Fruit fly (Drosophila melanogaster) whole organism, embryonic: ENCODE measurements around the gene CG7289.
A peak's percentile ranks its signal among the peaks of the same experiment; 100 is the strongest.

Experiments
- Aef1 ChIP-seq: fragments of 200-800 bp; sonication (Bioruptor generic); IDR thresholded peaks from 3 replicates; pipeline ENCODE4 v1.3.6; 2022; ENCODE audit warnings: missing biosample characterization, missing genetic modification characterization
- B-H2 ChIP-seq: fragments of 200-800 bp; sonication (Bioruptor generic); optimal IDR thresholded peaks from 2 replicates; lab custom pipeline; 2018; ENCODE audit warnings: missing biosample characterization, mild to moderate bottlenecking, missing genetic modification characterization
- BtbVII ChIP-seq: fragments of 200-800 bp; sonication (Bioruptor generic); optimal IDR thresholded peaks from 3 replicates; lab custom pipeline; 2017; ENCODE audit warnings: missing biosample characterization, mild to moderate bottlenecking, missing genetic modification characterization
- CG10321 ChIP-seq: fragments of 200-800 bp; sonication (Bioruptor generic); IDR thresholded peaks from 2 replicates; pipeline ENCODE4 v1.3.6; 2022; ENCODE audit warnings: missing biosample characterization, missing genetic modification characterization
- CG10543 ChIP-seq: fragments of 200-800 bp; sonication (Bioruptor generic); optimal IDR thresholded peaks from 3 replicates; lab custom pipeline; 2017; ENCODE audit warnings: missing biosample characterization, mild to moderate bottlenecking, missing genetic modification characterization, moderate library complexity
- CG10654 ChIP-seq: fragments of 200-800 bp; sonication (Bioruptor generic); optimal IDR thresholded peaks from 2 replicates; lab custom pipeline; 2016; ENCODE audit warnings: missing biosample characterization, missing genetic modification characterization
- CG11504 ChIP-seq: fragments of 200-800 bp; sonication (Bioruptor generic); optimal IDR thresholded peaks from 3 replicates; lab custom pipeline; 2019; ENCODE audit warnings: missing biosample characterization, mild to moderate bottlenecking, missing genetic modification characterization, moderate library complexity
- CG13624 ChIP-seq: fragments of 200-800 bp; sonication (Bioruptor generic); optimal IDR thresholded peaks from 2 replicates; lab custom pipeline; 2016; ENCODE audit warnings: missing biosample characterization, missing genetic modification characterization
- CG1602 ChIP-seq: fragments of 200-800 bp; sonication (Bioruptor generic); optimal IDR thresholded peaks from 3 replicates; lab custom pipeline; 2016; ENCODE audit warnings: missing biosample characterization, missing genetic modification characterization
- CG16863 ChIP-seq: fragments of 200-800 bp; sonication (Bioruptor generic); optimal IDR thresholded peaks from 3 replicates; lab custom pipeline; 2016; ENCODE audit warnings: missing biosample characterization, missing genetic modification characterization
- CG17385 ChIP-seq: fragments of 200-800 bp; sonication (Bioruptor generic); optimal IDR thresholded peaks from 3 replicates; lab custom pipeline; 2018; ENCODE audit warnings: missing biosample characterization, mild to moderate bottlenecking, missing genetic modification characterization
- CG2199 ChIP-seq: fragments of 200-800 bp; sonication (Bioruptor generic); IDR thresholded peaks from 3 replicates; pipeline ENCODE4 v1.3.6; 2022; ENCODE audit warnings: missing biosample characterization, missing genetic modification characterization
- CG2678 ChIP-seq: fragments of 200-800 bp; sonication (Bioruptor generic); optimal IDR thresholded peaks from 3 replicates; lab custom pipeline; 2019; ENCODE audit warnings: missing biosample characterization, mild to moderate bottlenecking, missing genetic modification characterization, moderate library complexity
- CG3726 ChIP-seq: fragments of 200-800 bp; sonication (Bioruptor generic); IDR thresholded peaks from 3 replicates; pipeline ENCODE4, ENCODE4 v1.3.6; 2022; ENCODE audit warnings: missing biosample characterization, missing genetic modification characterization
- CG4328 ChIP-seq: fragments of 200-800 bp; sonication (Bioruptor generic); optimal IDR thresholded peaks from 3 replicates; lab custom pipeline; 2017; ENCODE audit warnings: missing biosample characterization, missing genetic modification reagents, missing genetic modification characterization
- CG4360 ChIP-seq: fragments of 200-800 bp; sonication (Bioruptor generic); IDR thresholded peaks from 2 replicates; pipeline ENCODE4 v1.3.6; 2022; ENCODE audit warnings: missing biosample characterization, missing genetic modification characterization
- CG5180 ChIP-seq: fragments of 200-800 bp; sonication (Bioruptor generic); optimal IDR thresholded peaks from 3 replicates; lab custom pipeline; 2017; ENCODE audit warnings: missing biosample characterization, missing genetic modification characterization, mild to moderate bottlenecking, moderate library complexity, missing genetic modification reagents
- CG6689 ChIP-seq: fragments of 200-800 bp; sonication (Bioruptor generic); IDR thresholded peaks from 2 replicates; pipeline ENCODE4 v1.3.6; 2022; ENCODE audit warnings: missing biosample characterization, missing genetic modification characterization
- CG6765 ChIP-seq: fragments of 200-800 bp; sonication (Bioruptor generic); optimal IDR thresholded peaks from 3 replicates; lab custom pipeline; 2017; ENCODE audit warnings: missing biosample characterization, mild to moderate bottlenecking, missing genetic modification characterization
- CG8924 ChIP-seq: fragments of 200-800 bp; optimal IDR thresholded peaks from 3 replicates; lab custom pipeline; 2019; ENCODE audit warnings: missing biosample characterization, mild to moderate bottlenecking, missing genetic modification characterization, moderate library complexity
- CG9817 ChIP-seq: fragments of 200-800 bp; sonication (Bioruptor generic); optimal IDR thresholded peaks from 2 replicates; lab custom pipeline; 2018; ENCODE audit warnings: missing biosample characterization, mild to moderate bottlenecking, missing genetic modification characterization, moderate library complexity
- Dip3 ChIP-seq: fragments of 200-800 bp; sonication (Bioruptor generic); optimal IDR thresholded peaks from 3 replicates; lab custom pipeline; 2016; ENCODE audit warnings: missing biosample characterization, missing genetic modification characterization
- Fer1 ChIP-seq: fragments of 200-800 bp; sonication (Bioruptor generic); optimal IDR thresholded peaks from 2 replicates; lab custom pipeline; 2017; ENCODE audit warnings: missing biosample characterization, mild to moderate bottlenecking, missing genetic modification characterization
- HHEX ChIP-seq: fragments of 200-800 bp; sonication (Bioruptor generic); optimal IDR thresholded peaks from 3 replicates; lab custom pipeline; 2017; ENCODE audit warnings: missing biosample characterization, mild to moderate bottlenecking, missing genetic modification characterization, missing genetic modification reagents
- HLHmδ ChIP-seq: fragments of 200-800 bp; sonication (Bioruptor generic); optimal IDR thresholded peaks from 2 replicates; lab custom pipeline; 2018; ENCODE audit warnings: missing biosample characterization, mild to moderate bottlenecking, missing genetic modification characterization, moderate library complexity
- Hand ChIP-seq: fragments of 200-800 bp; sonication (Bioruptor generic); optimal IDR thresholded peaks from 2 replicates; lab custom pipeline; 2017; ENCODE audit warnings: mild to moderate bottlenecking, missing biosample characterization, missing genetic modification reagents, missing genetic modification characterization
- Hr51 ChIP-seq, 2 experiments: fragments of 200-800 bp; sonication (Bioruptor generic); optimal IDR thresholded peaks; 2 replicates in 1 of 2; 3 replicates in 1 of 2; lab custom pipeline; 2016 to 2018; ENCODE audit warnings: missing biosample characterization in 2 of 2, missing genetic modification characterization in 2 of 2, mild to moderate bottlenecking in 1 of 2, moderate library complexity in 1 of 2
- Mrtf ChIP-seq: fragments of 200-800 bp; sonication (Bioruptor generic); IDR thresholded peaks from 3 replicates; pipeline ENCODE4 v1.3.6; 2022; ENCODE audit warnings: missing biosample characterization, missing genetic modification characterization
- Oli ChIP-seq: fragments of 200-800 bp; sonication (Bioruptor generic); optimal IDR thresholded peaks from 2 replicates; lab custom pipeline; 2018; ENCODE audit warnings: missing biosample characterization, mild to moderate bottlenecking, missing genetic modification characterization, moderate library complexity
- Sox102F ChIP-seq: fragments of 200-800 bp; sonication (Bioruptor generic); optimal IDR thresholded peaks from 2 replicates; lab custom pipeline; 2018; ENCODE audit warnings: missing biosample characterization, mild to moderate bottlenecking, missing genetic modification characterization, moderate library complexity
- Sry-δ ChIP-seq: fragments of 200-800 bp; sonication (Bioruptor generic); optimal IDR thresholded peaks from 2 replicates; lab custom pipeline; 2016; ENCODE audit warnings: missing biosample characterization, missing genetic modification characterization
- Usf ChIP-seq: fragments of 200-800 bp; sonication (Bioruptor generic); optimal IDR thresholded peaks from 2 replicates; lab custom pipeline; 2017; ENCODE audit warnings: missing genotype, missing biosample characterization, missing genetic modification characterization
- br ChIP-seq: fragments of >200 bp; optimal IDR thresholded peaks from 2 replicates; lab custom pipeline; 2017
- cwo ChIP-seq: fragments of 200-800 bp; sonication (Bioruptor generic); optimal IDR thresholded peaks from 3 replicates; lab custom pipeline; 2017; ENCODE audit warnings: missing biosample characterization, missing genetic modification characterization, mild to moderate bottlenecking, moderate library complexity, missing genetic modification reagents
- gcm ChIP-seq: fragments of 200-800 bp; sonication (Bioruptor generic); optimal IDR thresholded peaks from 2 replicates; lab custom pipeline; 2019; ENCODE audit warnings: missing biosample characterization, mild to moderate bottlenecking, missing genetic modification characterization, moderate library complexity
- grau ChIP-seq: fragments of 200-800 bp; optimal IDR thresholded peaks from 3 replicates; lab custom pipeline; 2019; ENCODE audit warnings: missing biosample characterization, mild to moderate bottlenecking, missing genetic modification characterization, moderate library complexity
- gsb-n ChIP-seq: fragments of 200-800 bp; sonication (Bioruptor generic); optimal IDR thresholded peaks from 3 replicates; lab custom pipeline; 2018; ENCODE audit warnings: missing biosample characterization, mild to moderate bottlenecking, missing genetic modification characterization
- h ChIP-seq: fragments of >200 bp; optimal IDR thresholded peaks from 2 replicates; lab custom pipeline; 2017
- her ChIP-seq: fragments of 200-800 bp; sonication (Bioruptor generic); optimal IDR thresholded peaks from 2 replicates; lab custom pipeline; 2016; ENCODE audit warnings: missing biosample characterization, missing genetic modification characterization
- ind ChIP-seq: fragments of 200-800 bp; sonication (Bioruptor generic); optimal IDR thresholded peaks from 3 replicates; lab custom pipeline; 2016; ENCODE audit warnings: missing biosample characterization, missing genetic modification characterization
- lab ChIP-seq: fragments of 200-800 bp; sonication (Bioruptor generic); optimal IDR thresholded peaks from 3 replicates; lab custom pipeline; 2017; ENCODE audit warnings: missing biosample characterization, missing genetic modification characterization, mild to moderate bottlenecking, moderate library complexity, missing genetic modification reagents
- pan ChIP-seq, 4 experiments: fragments of >200 bp in 3 of 4; fragments of 200-800 bp in 1 of 4; sonication (Bioruptor generic) in 1 of 4; optimal IDR thresholded peaks in 3 of 4; IDR thresholded peaks in 1 of 4; 2 replicates each; pipeline versions ENCODE4 v1.3.6 to Lab custom; 2017 to 2022; ENCODE audit warnings: missing biosample characterization in 2 of 4, missing genetic modification characterization in 2 of 4, mixed read lengths in 1 of 4
- peb ChIP-seq: fragments of 200-800 bp; sonication (Bioruptor generic); IDR thresholded peaks from 2 replicates; pipeline ENCODE4 v1.3.6; 2022; ENCODE audit warnings: missing biosample characterization, missing genetic modification characterization
- salm ChIP-seq: fragments of 200-800 bp; sonication (Bioruptor generic); optimal IDR thresholded peaks from 2 replicates; lab custom pipeline; 2018; ENCODE audit warnings: missing biosample characterization, mild to moderate bottlenecking, missing genetic modification characterization
- sens ChIP-seq: fragments of 200-800 bp; sonication (Bioruptor generic); peaks from one replicate; lab custom pipeline; 2016; ENCODE audit warnings: missing biosample characterization, missing genetic modification characterization
- sim ChIP-seq: fragments of 200-800 bp; sonication (Bioruptor generic); IDR thresholded peaks from 2 replicates; pipeline ENCODE4 v1.3.6; 2022; ENCODE audit warnings: missing biosample characterization, missing genetic modification characterization
- sob ChIP-seq: fragments of 200-800 bp; sonication (Bioruptor generic); IDR thresholded peaks from 2 replicates; pipeline ENCODE4 v1.3.6; 2022; ENCODE audit warnings: missing biosample characterization, missing genetic modification characterization
- sqz ChIP-seq: fragments of 200-800 bp; sonication (Bioruptor generic); optimal IDR thresholded peaks from 3 replicates; lab custom pipeline; 2018; ENCODE audit warnings: missing biosample characterization, mild to moderate bottlenecking, missing genetic modification characterization
- unpg ChIP-seq: fragments of 200-800 bp; sonication (Bioruptor generic); optimal IDR thresholded peaks from 3 replicates; lab custom pipeline; 2018; ENCODE audit warnings: missing biosample characterization, mild to moderate bottlenecking, missing genetic modification characterization, moderate library complexity
- vfl ChIP-seq: fragments of 200-800 bp; sonication (Bioruptor generic); optimal IDR thresholded peaks from 2 replicates; lab custom pipeline; 2016; ENCODE audit warnings: missing biosample characterization, missing genetic modification characterization
- vvl ChIP-seq: fragments of 200-800 bp; sonication (Bioruptor generic); IDR thresholded peaks from 2 replicates; pipeline ENCODE4 v1.3.6; 2022; ENCODE audit warnings: missing biosample characterization, missing genetic modification characterization

CG7289 gene

DNA sequence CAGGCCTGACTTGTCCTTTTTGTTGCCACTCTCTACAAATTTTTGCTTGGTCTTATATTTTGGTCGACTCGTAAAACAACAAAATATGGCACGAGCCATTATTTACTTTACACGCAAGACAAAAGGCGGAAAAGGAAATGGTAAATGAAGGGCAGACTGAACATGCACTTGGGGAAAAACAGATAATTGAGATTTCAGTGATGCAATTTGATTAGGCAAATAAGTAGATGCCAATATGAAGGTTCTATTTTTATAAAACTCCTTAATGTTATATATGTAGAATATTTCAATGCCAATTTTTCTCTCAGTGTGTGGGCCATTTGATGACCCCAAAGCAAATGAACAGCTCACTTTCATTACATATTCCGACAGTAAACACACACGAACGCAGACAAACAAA, 33.2 kb downstream of the CG7289 start:
- TF ChIP-seq Fer1 (peak; percentile 44), CG8924 (tag; lab: Kevin White, UChicago) (peak; percentile 13), CG13624 (GFP tag; lab: Kevin White, UChicago) (no peak), sim (no peak), Aef1 (GFP tag; lab: Robert Waterston, UW) (peak; percentile 12; the same call in 1 of the 3 replicates), CG11504 (tag; lab: Kevin White, UChicago) (peak; percentile 27), lab (GFP tag; lab: Kevin White, UChicago) (peak; percentile 48), CG3726 (no peak), unpg (GFP tag; lab: Kevin White, UChicago) (no peak), CG4360 (GFP tag; lab: Robert Waterston, UW) (no peak), Oli (tag; lab: Kevin White, UChicago) (no peak), peb (GFP tag; lab: Robert Waterston, UW) (no peak), pan (optimal IDR thresholded peaks at IDR 0.05; lab: Kevin White, UChicago) (no peak), pan (GFP tag; optimal IDR thresholded peaks at IDR 0.05 in 1 of 2, IDR thresholded peaks at IDR 0.05 in 1 of 2) (peak in 1 of 2 experiments; percentile 11), gsb-n (tag; lab: Kevin White, UChicago) (no peak), CG2678 (peak; percentile 53), HHEX (GFP tag; lab: Kevin White, UChicago) (no peak), CG10321 (no peak), HLHmδ (GFP tag; lab: Kevin White, UChicago) (no peak), ind (GFP tag; lab: Kevin White, UChicago) (peak; percentile 18), vvl (GFP tag; lab: Robert Waterston, UW) (peak; percentile 22; the same call in 1 of the 2 replicates), CG17385 (GFP tag; lab: Kevin White, UChicago) (no peak), sob (GFP tag; lab: Robert Waterston, UW) (peak; percentile 24; the same call in 1 of the 2 replicates), CG10543 (peak; percentile 8), sens (GFP tag; lab: Kevin White, UChicago) (peak; percentile 55), CG16863 (GFP tag; lab: Kevin White, UChicago) (no peak), vfl (GFP tag; lab: Kevin White, UChicago) (no peak), B-H2 (GFP tag; lab: Kevin White, UChicago) (no peak), grau (tag; lab: Kevin White, UChicago) (peak; percentile 32), CG4328 (no peak), CG6689 (no peak), her (no peak), Hand (GFP tag; lab: Kevin White, UChicago) (no peak), Sry-δ (GFP tag; lab: Kevin White, UChicago) (no peak), CG6765 (peak; percentile 2), BtbVII (GFP tag; lab: Kevin White, UChicago) (peak; percentile 10), Hr51 (GFP tag; optimal IDR thresholded peaks at IDR 0.05; lab: Kevin White, UChicago) (peak in 1 of 2 experiments; percentile 21), Dip3 (peak; percentile 26), CG2199 (GFP tag; lab: Robert Waterston, UW) (no peak), Sox102F (GFP tag; lab: Kevin White, UChicago) (no peak), CG9817 (tag; lab: Kevin White, UChicago) (peak; percentile 15), Mrtf (0 out of 3 replicates have a peak, but pooled peaks have one; percentile 8), CG10654 (GFP tag; lab: Kevin White, UChicago) (no peak), gcm (GFP tag; lab: Kevin White, UChicago) (no peak), salm (tag; lab: Kevin White, UChicago) (no peak), br (lab: Kevin White, UChicago) (no peak), cwo (GFP tag; lab: Kevin White, UChicago) (peak; percentile 23), Usf (GFP tag; lab: Kevin White, UChicago) (no peak), CG5180 (GFP tag; lab: Kevin White, UChicago) (no peak), CG1602 (GFP tag; lab: Kevin White, UChicago) (no peak), h (lab: Kevin White, UChicago) (no peak), sqz (no peak)
